Worm (Caenorhabditis elegans) whole organism, L2 larva: ENCODE data around the gene C12D8.20.
A peak's percentile ranks its signal among the peaks of the same experiment; 100 is the strongest.

Source experiments
- C34F6.9 ChIP-seq: fragments of 150-350 bp; optimal IDR thresholded peaks from 2 replicates; lab custom pipeline; 2014; ENCODE audit warnings: missing biosample characterization, missing genetic modification characterization
- F13H6.1 ChIP-seq: sonication (generic microtip); optimal IDR thresholded peaks from 2 replicates; lab custom pipeline; 2016; ENCODE audit warnings: missing genetic modification characterization, missing compliant biosample characterization
- Y55F3AM.14 ChIP-seq: fragments of 200-800 bp; sonication (Bioruptor generic); optimal IDR thresholded peaks from 2 replicates; lab custom pipeline; 2018; ENCODE audit warnings: mild to moderate bottlenecking, missing genetic modification characterization, missing compliant biosample characterization
- ZK546.5 ChIP-seq: sonication (generic microtip); optimal IDR thresholded peaks from 2 replicates; lab custom pipeline; 2017; ENCODE audit warnings: missing biosample characterization, missing genetic modification characterization
- aly-2 ChIP-seq: fragments of 150-350 bp; optimal IDR thresholded peaks from 2 replicates; lab custom pipeline; 2014; ENCODE audit warnings: missing biosample characterization, missing genetic modification characterization
- ama-1 ChIP-seq: fragments of 150-350 bp; optimal IDR thresholded peaks from 2 replicates; lab custom pipeline; 2018; ENCODE audit warnings: inconsistent platforms
- blmp-1 ChIP-seq: sonication (generic microtip); optimal IDR thresholded peaks from 2 replicates; lab custom pipeline; 2017; ENCODE audit warnings: missing genetic modification characterization, mild to moderate bottlenecking, missing compliant biosample characterization, antibody characterized with exemption, moderate library complexity; ENCODE audit not compliant: insufficient read depth
- ceh-16 ChIP-seq: fragments of 150-350 bp; optimal IDR thresholded peaks from 2 replicates; lab custom pipeline; 2014; ENCODE audit warnings: missing biosample characterization, missing genetic modification characterization
- ceh-82 ChIP-seq: fragments of 150-350 bp; optimal IDR thresholded peaks from 2 replicates; lab custom pipeline; 2014; ENCODE audit warnings: missing biosample characterization, missing genetic modification characterization
- crh-2 ChIP-seq: sonication (generic microtip); optimal IDR thresholded peaks from 2 replicates; lab custom pipeline; 2017; ENCODE audit warnings: missing biosample characterization, missing genetic modification characterization
- egl-27 ChIP-seq: sonication (generic microtip); optimal IDR thresholded peaks from 3 replicates; lab custom pipeline; 2017; ENCODE audit warnings: missing biosample characterization, missing genetic modification reagents, missing genetic modification characterization
- elt-1 ChIP-seq: fragments of 150-350 bp; optimal IDR thresholded peaks from 2 replicates; lab custom pipeline; 2014; ENCODE audit warnings: missing biosample characterization, missing genetic modification characterization
- fos-1 ChIP-seq: fragments of 150-350 bp; optimal IDR thresholded peaks from 2 replicates; lab custom pipeline; 2014; ENCODE audit warnings: missing biosample characterization, missing genetic modification characterization
- gmeb-1 ChIP-seq: fragments of 150-350 bp; optimal IDR thresholded peaks from 2 replicates; lab custom pipeline; 2014; ENCODE audit warnings: missing biosample characterization, missing genetic modification characterization
- lin-11 ChIP-seq: fragments of 150-350 bp; sonication (generic microtip); optimal IDR thresholded peaks from 2 replicates; lab custom pipeline; 2014; ENCODE audit warnings: missing biosample characterization, missing genetic modification characterization, inconsistent platforms, mixed read lengths
- lin-13 ChIP-seq: fragments of 150-350 bp; optimal IDR thresholded peaks from 2 replicates; lab custom pipeline; 2014; ENCODE audit warnings: missing biosample characterization, missing genetic modification reagents, missing genetic modification characterization
- lin-39 ChIP-seq: fragments of 150-350 bp; optimal IDR thresholded peaks from 2 replicates; lab custom pipeline; 2014; ENCODE audit warnings: missing biosample characterization, missing genetic modification reagents, missing genetic modification characterization
- lsy-2 ChIP-seq, 2 experiments: fragments of 150-350 bp in 1 of 2; sonication (generic microtip) in 1 of 2; optimal IDR thresholded peaks; 2 replicates each; lab custom pipeline; 2014 to 2017; ENCODE audit warnings: missing biosample characterization in 2 of 2, missing genetic modification characterization in 2 of 2
- mab-5 ChIP-seq: fragments of 150-350 bp; optimal IDR thresholded peaks from 2 replicates; lab custom pipeline; 2014; ENCODE audit warnings: missing biosample characterization, missing genetic modification characterization
- mbf-1 ChIP-seq: sonication (generic microtip); optimal IDR thresholded peaks from 2 replicates; lab custom pipeline; 2017; ENCODE audit warnings: missing biosample characterization, missing genetic modification characterization
- mdl-1 ChIP-seq, 2 experiments: fragments of 150-350 bp in 1 of 2; sonication (generic microtip) in 1 of 2; optimal IDR thresholded peaks; 2 replicates each; lab custom pipeline; 2017; ENCODE audit warnings: missing biosample characterization in 2 of 2, missing genetic modification characterization in 2 of 2
- nhr-12 ChIP-seq: fragments of 150-350 bp; optimal IDR thresholded peaks from 2 replicates; lab custom pipeline; 2014; ENCODE audit warnings: missing biosample characterization, missing genetic modification characterization
- nhr-129 ChIP-seq: fragments of 150-350 bp; optimal IDR thresholded peaks from 2 replicates; lab custom pipeline; 2014; ENCODE audit warnings: missing biosample characterization, missing genetic modification characterization
- nhr-23 ChIP-seq: fragments of 150-350 bp; optimal IDR thresholded peaks from 2 replicates; lab custom pipeline; 2014; ENCODE audit warnings: missing biosample characterization, missing genetic modification reagents, missing genetic modification characterization
- nhr-237 ChIP-seq: fragments of 150-350 bp; optimal IDR thresholded peaks from 2 replicates; lab custom pipeline; 2014; ENCODE audit warnings: missing biosample characterization, missing genetic modification characterization
- nhr-25 ChIP-seq: fragments of 150-350 bp; sonication (generic microtip); optimal IDR thresholded peaks from 3 replicates; lab custom pipeline; 2014; ENCODE audit warnings: missing biosample characterization, missing genetic modification characterization
- nhr-6 ChIP-seq: fragments of 150-350 bp; optimal IDR thresholded peaks from 2 replicates; lab custom pipeline; 2014; ENCODE audit warnings: missing biosample characterization, missing genetic modification characterization
- nhr-77 ChIP-seq: fragments of 150-350 bp; optimal IDR thresholded peaks from 2 replicates; lab custom pipeline; 2014; ENCODE audit warnings: missing biosample characterization, missing genetic modification characterization
- peb-1 ChIP-seq: fragments of 150-350 bp; optimal IDR thresholded peaks from 2 replicates; lab custom pipeline; 2014; ENCODE audit warnings: missing biosample characterization, missing genetic modification characterization
- sem-4 ChIP-seq: fragments of 150-350 bp; optimal IDR thresholded peaks from 2 replicates; lab custom pipeline; 2014; ENCODE audit warnings: missing biosample characterization, missing genetic modification reagents, missing genetic modification characterization
- skn-1 ChIP-seq: sonication (generic microtip); optimal IDR thresholded peaks from 2 replicates; lab custom pipeline; 2017; ENCODE audit warnings: missing biosample characterization, missing genetic modification characterization
- sma-9 ChIP-seq, 2 experiments: fragments of 150-350 bp in 1 of 2; sonication (generic microtip) in 1 of 2; optimal IDR thresholded peaks; 2 replicates each; lab custom pipeline; 2014 to 2016; ENCODE audit warnings: missing genetic modification characterization in 2 of 2, mild to moderate bottlenecking in 1 of 2, missing biosample characterization in 1 of 2, missing compliant biosample characterization in 1 of 2, missing genetic modification reagents in 1 of 2, moderate library complexity in 1 of 2
- snpc-4 ChIP-seq: fragments of 150-350 bp; optimal IDR thresholded peaks from 2 replicates; lab custom pipeline; 2014; ENCODE audit warnings: missing biosample characterization, missing genetic modification characterization
- unc-55 ChIP-seq: fragments of 150-350 bp; sonication (generic microtip); optimal IDR thresholded peaks from 3 replicates; lab custom pipeline; 2014; ENCODE audit warnings: missing biosample characterization, missing genetic modification reagents, missing genetic modification characterization
- unc-62 ChIP-seq: fragments of 150-350 bp; optimal IDR thresholded peaks from 2 replicates; lab custom pipeline; 2014; ENCODE audit warnings: missing biosample characterization, missing genetic modification reagents, missing genetic modification characterization
- zag-1 ChIP-seq: fragments of 150-350 bp; optimal IDR thresholded peaks from 2 replicates; lab custom pipeline; 2014; ENCODE audit warnings: missing biosample characterization, missing genetic modification characterization
- ztf-1 ChIP-seq: fragments of 200-800 bp; sonication (Bioruptor generic); conservative IDR thresholded peaks from 2 replicates; pipeline ENCODE4 v1.3.6; 2022; ENCODE audit warnings: missing genetic modification characterization, missing compliant biosample characterization
- ztf-11 ChIP-seq: sonication (generic microtip); optimal IDR thresholded peaks from 2 replicates; lab custom pipeline; 2017; ENCODE audit warnings: missing biosample characterization, missing genetic modification characterization

C12D8.20 gene

ce11 chrV:10256050-10256449 is 33.9 kb downstream of the C12D8.20 start, which contains the start of gene nhr-232:
TSS of gene nhr-232 (plus strand) at chrV:10256170.
- TF ChIP-seq sma-9 (GFP tag; optimal IDR thresholded peaks at IDR 0.05; lab: Kevin White, UChicago) (peak; percentile 55), sma-9 (tag; optimal IDR thresholded peaks at IDR 0.05; lab: Kevin White, UChicago) (no peak), mab-5 (tag; lab: Kevin White, UChicago) (no peak), ceh-82 (tag; lab: Kevin White, UChicago) (no peak), egl-27 (no peak), F13H6.1 (tag; lab: Kevin White, UChicago) (peak; percentile 5), fos-1 (peak; percentile 80)

ce11 chrV:10260460-10260859 is 38.4 kb downstream of the C12D8.20 start, which contains the start of gene sri-18:
TSS of gene sri-18 (minus strand) at chrV:10260560.
- TF ChIP-seq C34F6.9 (no peak), nhr-12 (tag; lab: Kevin White, UChicago) (no peak), blmp-1 (tag; lab: Kevin White, UChicago) (no peak), snpc-4 (tag; lab: Kevin White, UChicago) (no peak), mdl-1 (tag; optimal IDR thresholded peaks at IDR 0.05; lab: Kevin White, UChicago) (no peak), lin-11 (tag; lab: Kevin White, UChicago) (no peak), peb-1 (no peak), lin-13 (GFP tag; lab: Kevin White, UChicago) (no peak), nhr-237 (tag; lab: Kevin White, UChicago) (no peak), ztf-1 (no peak), nhr-25 (tag; lab: Kevin White, UChicago) (no peak), mbf-1 (tag; lab: Kevin White, UChicago) (no peak), Y55F3AM.14 (GFP tag; lab: Kevin White, UChicago) (no peak), F13H6.1 (tag; lab: Kevin White, UChicago) (no peak), nhr-129 (tag; lab: Kevin White, UChicago) (no peak), aly-2 (tag; lab: Kevin White, UChicago) (no peak)

ce11 chrV:10265019-10265418 is 42.9 kb downstream of the C12D8.20 start:
- TF ChIP-seq crh-2 (tag; lab: Kevin White, UChicago): no peak
- TF ChIP-seq blmp-1 (tag; lab: Kevin White, UChicago): no peak
- no peak for TF ChIP-seq gmeb-1 (tag; lab: Kevin White, UChicago)
- TF ChIP-seq C34F6.9: no peak
- TF ChIP-seq nhr-6 (tag; lab: Kevin White, UChicago): no peak
- TF ChIP-seq lsy-2 (tag; optimal IDR thresholded peaks at IDR 0.05; lab: Kevin White, UChicago): no peak
- TF ChIP-seq mab-5 (tag; lab: Kevin White, UChicago): no peak
- TF ChIP-seq snpc-4 (tag; lab: Kevin White, UChicago): no peak
- no peak for TF ChIP-seq nhr-237 (tag; lab: Kevin White, UChicago)
- no peak for TF ChIP-seq ztf-11 (tag; lab: Kevin White, UChicago)
- TF ChIP-seq elt-1: no peak
- no peak for TF ChIP-seq unc-62 (GFP tag; lab: Kevin White, UChicago)
- TF ChIP-seq unc-55 (GFP tag; lab: Kevin White, UChicago): no peak
- TF ChIP-seq nhr-23 (tag; lab: Kevin White, UChicago): no peak
- TF ChIP-seq, all 48 proteins: peak for 0

- TF ChIP-seq F13H6.1 (tag; lab: Kevin White, UChicago): no peak
- TF ChIP-seq skn-1: no peak
- TF ChIP-seq snpc-4 (tag; lab: Kevin White, UChicago): no peak
- no peak for TF ChIP-seq nhr-77
- no peak for TF ChIP-seq fos-1
- no peak for TF ChIP-seq lsy-2 (tag; optimal IDR thresholded peaks at IDR 0.05; lab: Kevin White, UChicago)
- no peak for TF ChIP-seq nhr-23 (tag; lab: Kevin White, UChicago)
- no peak for TF ChIP-seq zag-1 (tag; lab: Kevin White, UChicago)
- no peak for TF ChIP-seq nhr-6 (tag; lab: Kevin White, UChicago)
- no peak for TF ChIP-seq ZK546.5 (tag; lab: Kevin White, UChicago)
- no peak for TF ChIP-seq mdl-1 (tag; optimal IDR thresholded peaks at IDR 0.05; lab: Kevin White, UChicago)
- TF ChIP-seq lin-39 (tag; lab: Kevin White, UChicago): no peak
- no peak for TF ChIP-seq ama-1
- no peak for TF ChIP-seq lin-13 (GFP tag; lab: Kevin White, UChicago)
- no peak for TF ChIP-seq sem-4 (tag; lab: Kevin White, UChicago)
- TF ChIP-seq nhr-12 (tag; lab: Kevin White, UChicago): no peak
- TF ChIP-seq ceh-16 (tag; lab: Kevin White, UChicago): no peak
- no peak for TF ChIP-seq crh-2 (tag; lab: Kevin White, UChicago)
- no peak for TF ChIP-seq blmp-1 (tag; lab: Kevin White, UChicago)
These were observed 43.9 kb downstream of the C12D8.20 start for ce11 chrV:10266050-10266449.
